Worm (Caenorhabditis elegans): ENCODE measurements around the gene chil-25.

The chil-25 gene

DNA sequence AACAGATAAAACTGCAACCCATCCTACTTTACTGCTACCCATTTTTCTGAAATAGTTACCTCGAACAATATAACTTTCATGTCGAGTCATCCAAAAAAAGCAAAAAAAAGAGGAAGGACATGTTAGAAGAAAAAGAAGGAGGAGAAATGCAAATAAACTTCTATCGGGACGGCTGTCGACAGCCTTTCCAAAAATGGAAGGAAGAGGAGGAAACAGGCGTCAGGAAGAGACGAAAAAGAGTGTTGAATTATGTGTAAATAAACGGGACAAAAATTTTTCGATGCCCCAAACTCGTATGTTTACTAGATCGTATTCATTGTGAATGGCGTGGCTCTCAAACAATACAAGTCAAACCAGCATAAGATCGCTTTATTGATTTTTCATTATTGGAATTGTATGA lies 46.6 kb downstream of the chil-25 start, which contains the start of gene M176.5:
M176.5 (minus strand) TSS at position 101 of the 400 bp plus-strand sequence.
- no peak for TF ChIP-seq hmg-4 (GFP tag; optimal IDR thresholded peaks at IDR 0.05)

DNA sequence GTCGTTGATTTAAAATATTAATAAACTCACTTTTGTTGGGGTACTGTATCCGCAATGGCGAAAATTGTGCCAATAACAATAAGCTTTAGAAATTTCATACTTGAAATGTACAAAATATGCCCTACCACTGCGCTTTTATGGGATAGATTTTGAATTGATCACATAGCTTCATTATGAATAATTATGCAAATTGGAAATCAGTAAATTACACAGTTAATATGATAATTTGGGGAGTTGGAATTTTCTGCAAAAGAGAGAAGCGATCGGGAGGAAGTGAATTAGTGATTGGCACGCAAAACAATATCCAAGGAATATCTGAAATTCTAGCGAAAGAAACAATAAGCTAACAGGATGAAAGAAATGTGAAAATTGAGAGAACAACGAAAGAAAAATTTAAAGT lies 48.2 kb downstream of the chil-25 start, which contains the start of gene M176.10:
M176.10 (minus strand) TSS at position 101 of the 400 bp plus-strand sequence.
- TF ChIP-seq hnd-1 (tag; optimal IDR thresholded peaks at IDR 0.05): no peak
- no peak for TF ChIP-seq hmbx-1 (tag; optimal IDR thresholded peaks at IDR 0.05)
- TF ChIP-seq ceh-36 (tag; optimal IDR thresholded peaks at IDR 0.05): no peak
- TF ChIP-seq tbx-11 (GFP tag; IDR thresholded peaks at IDR 0.05): no peak
- no peak for TF ChIP-seq sea-1 (GFP tag; conservative IDR thresholded peaks at IDR 0.05)
- no peak for TF ChIP-seq B0310.2 (tag; optimal IDR thresholded peaks at IDR 0.05)
- TF ChIP-seq tra-4 (tag; optimal IDR thresholded peaks at IDR 0.05): no peak

All from whole organism, early embryonic.